Fruit fly (Drosophila melanogaster) whole organism, embryonic: ENCODE data around the gene RpL32.
A peak's percentile ranks its signal among the peaks of the same experiment; 100 is the strongest.

ENCODE experiments used
- CG12236 ChIP-seq: fragments of 200-800 bp; sonication (Bioruptor generic); optimal IDR thresholded peaks from 2 replicates; lab custom pipeline; 2016; ENCODE audit warnings: missing biosample characterization, missing genetic modification characterization
- CG12769 ChIP-seq: fragments of 200-800 bp; sonication (Bioruptor generic); optimal IDR thresholded peaks from 2 replicates; lab custom pipeline; 2019; ENCODE audit warnings: missing biosample characterization, mild to moderate bottlenecking, missing genetic modification characterization, moderate library complexity
- CG13424 ChIP-seq: fragments of 200-800 bp; sonication (Bioruptor generic); optimal IDR thresholded peaks from 2 replicates; lab custom pipeline; 2019; ENCODE audit warnings: missing biosample characterization, mild to moderate bottlenecking, missing genetic modification characterization, moderate library complexity
- CG13894 ChIP-seq: fragments of 200-800 bp; sonication (Bioruptor generic); optimal IDR thresholded peaks from 3 replicates; lab custom pipeline; 2018; ENCODE audit warnings: missing biosample characterization, mild to moderate bottlenecking, missing genetic modification characterization, moderate library complexity
- CG14014 ChIP-seq: fragments of 200-800 bp; sonication (Bioruptor generic); IDR thresholded peaks from 2 replicates; pipeline ENCODE4 v1.3.6; 2022; ENCODE audit warnings: missing biosample characterization, missing genetic modification characterization
- CG14441 ChIP-seq: fragments of 200-800 bp; sonication (Bioruptor generic); IDR thresholded peaks from 2 replicates; pipeline ENCODE4 v1.3.6; 2022; ENCODE audit warnings: missing biosample characterization, missing genetic modification characterization
- CG14860 ChIP-seq: fragments of 200-800 bp; sonication (Bioruptor generic); IDR thresholded peaks from 3 replicates; pipeline ENCODE4 v1.3.6; 2022; ENCODE audit warnings: missing biosample characterization, missing genetic modification characterization; ENCODE audit not compliant: partially characterized antibody
- CG1603 ChIP-seq: fragments of 200-800 bp; sonication (Bioruptor generic); optimal IDR thresholded peaks from 2 replicates; lab custom pipeline; 2019; ENCODE audit warnings: missing biosample characterization, mild to moderate bottlenecking, missing genetic modification characterization, moderate library complexity
- CG18619 ChIP-seq: fragments of 200-800 bp; sonication (Bioruptor generic); optimal IDR thresholded peaks from 3 replicates; lab custom pipeline; 2017; ENCODE audit warnings: missing biosample characterization, mild to moderate bottlenecking, missing genetic modification characterization
- CG32772 ChIP-seq: fragments of 200-800 bp; sonication (Bioruptor generic); IDR thresholded peaks from 2 replicates; pipeline ENCODE4 v1.3.6; 2022; ENCODE audit warnings: missing biosample characterization, missing genetic modification characterization
- CG33557 ChIP-seq: fragments of 200-800 bp; sonication (Bioruptor generic); optimal IDR thresholded peaks from 2 replicates; lab custom pipeline; 2019; ENCODE audit warnings: missing biosample characterization, mild to moderate bottlenecking, missing genetic modification characterization, moderate library complexity
- CG34376 ChIP-seq: fragments of 200-800 bp; sonication (Bioruptor generic); optimal IDR thresholded peaks from 2 replicates; lab custom pipeline; 2018; ENCODE audit warnings: missing biosample characterization, mild to moderate bottlenecking, missing genetic modification characterization
- CG34422 ChIP-seq: fragments of 200-800 bp; sonication (Bioruptor generic); IDR thresholded peaks from 3 replicates; pipeline ENCODE4 v1.3.6; 2022; ENCODE audit warnings: missing biosample characterization, missing genetic modification characterization
- CG6765 ChIP-seq: fragments of 200-800 bp; sonication (Bioruptor generic); optimal IDR thresholded peaks from 3 replicates; lab custom pipeline; 2017; ENCODE audit warnings: missing biosample characterization, mild to moderate bottlenecking, missing genetic modification characterization
- CG8924 ChIP-seq: fragments of 200-800 bp; optimal IDR thresholded peaks from 3 replicates; lab custom pipeline; 2019; ENCODE audit warnings: missing biosample characterization, mild to moderate bottlenecking, missing genetic modification characterization, moderate library complexity
- CG9797 ChIP-seq: fragments of 200-800 bp; sonication (Bioruptor generic); optimal IDR thresholded peaks from 3 replicates; lab custom pipeline; 2018; ENCODE audit warnings: missing biosample characterization, mild to moderate bottlenecking, missing genetic modification characterization
- CG9876 ChIP-seq: fragments of 200-800 bp; sonication (Bioruptor generic); optimal IDR thresholded peaks from 2 replicates; lab custom pipeline; 2016; ENCODE audit warnings: missing biosample characterization, missing genetic modification characterization
- Chrac-16 ChIP-seq: fragments of 200-800 bp; sonication (Bioruptor generic); optimal IDR thresholded peaks from 3 replicates; lab custom pipeline; 2016; ENCODE audit warnings: missing biosample characterization, missing genetic modification characterization
- Dbx ChIP-seq: fragments of 200-800 bp; sonication (Bioruptor generic); IDR thresholded peaks from 3 replicates; pipeline ENCODE4 v1.3.6; 2022; ENCODE audit warnings: missing biosample characterization, missing genetic modification characterization
- Dfd ChIP-seq, 2 experiments: fragments of >200 bp; optimal IDR thresholded peaks; 2 replicates each; lab custom pipeline; 2017; ENCODE audit warnings: missing biosample characterization in 2 of 2, missing genetic modification characterization in 2 of 2
- Dip3 ChIP-seq: fragments of 200-800 bp; sonication (Bioruptor generic); optimal IDR thresholded peaks from 3 replicates; lab custom pipeline; 2016; ENCODE audit warnings: missing biosample characterization, missing genetic modification characterization
- Ets65A ChIP-seq: fragments of 200-800 bp; sonication (Bioruptor generic); peaks from one replicate; lab custom pipeline; 2016; ENCODE audit warnings: missing biosample characterization, missing genetic modification characterization
- Jarid2 ChIP-seq: fragments of 200-800 bp; sonication (Bioruptor generic); optimal IDR thresholded peaks from 3 replicates; lab custom pipeline; 2017; ENCODE audit warnings: mild to moderate bottlenecking, missing biosample characterization, missing genetic modification reagents, missing genetic modification characterization
- NC2β ChIP-seq: fragments of 200-800 bp; sonication (Bioruptor generic); optimal IDR thresholded peaks from 2 replicates; lab custom pipeline; 2016; ENCODE audit warnings: missing biosample characterization, missing genetic modification characterization
- Oli ChIP-seq: fragments of 200-800 bp; sonication (Bioruptor generic); optimal IDR thresholded peaks from 2 replicates; lab custom pipeline; 2018; ENCODE audit warnings: missing biosample characterization, mild to moderate bottlenecking, missing genetic modification characterization, moderate library complexity
- Pdp1 ChIP-seq, 2 experiments: fragments of 200-800 bp; sonication (Bioruptor generic); optimal IDR thresholded peaks; 3 replicates each; lab custom pipeline; 2016; ENCODE audit warnings: missing biosample characterization in 2 of 2, missing genetic modification characterization in 2 of 2, mild to moderate bottlenecking in 1 of 2, moderate library complexity in 1 of 2
- Scr ChIP-seq: fragments of 200-800 bp; sonication (Bioruptor generic); IDR thresholded peaks from 2 replicates; pipeline ENCODE4 v1.3.6; 2022; ENCODE audit warnings: missing biosample characterization, missing genetic modification characterization; ENCODE audit not compliant: partially characterized antibody
- Side ChIP-seq: fragments of 200-800 bp; sonication (Bioruptor generic); optimal IDR thresholded peaks from 2 replicates; lab custom pipeline; 2016; ENCODE audit warnings: missing biosample characterization, missing genetic modification characterization
- Vsx1 ChIP-seq: fragments of 200-800 bp; sonication (Bioruptor generic); optimal IDR thresholded peaks from 2 replicates; lab custom pipeline; 2017; ENCODE audit warnings: missing biosample characterization, mild to moderate bottlenecking, missing genetic modification characterization, missing genetic modification reagents
- Xbp1 ChIP-seq: fragments of 200-800 bp; sonication (Bioruptor generic); optimal IDR thresholded peaks from 3 replicates; lab custom pipeline; 2016; ENCODE audit warnings: missing biosample characterization, mild to moderate bottlenecking, missing genetic modification characterization
- ara ChIP-seq: fragments of 200-800 bp; sonication (Bioruptor generic); IDR thresholded peaks from 2 replicates; pipeline ENCODE4 v1.3.6; 2022; ENCODE audit warnings: missing biosample characterization, missing genetic modification characterization
- cg ChIP-seq: fragments of 200-800 bp; sonication (Bioruptor generic); optimal IDR thresholded peaks from 3 replicates; lab custom pipeline; 2019; ENCODE audit warnings: missing biosample characterization, mild to moderate bottlenecking, missing genetic modification characterization, moderate library complexity
- ci ChIP-seq: fragments of 200-800 bp; sonication (Bioruptor generic); IDR thresholded peaks from 3 replicates; pipeline ENCODE4 v1.3.6; 2022; ENCODE audit warnings: missing biosample characterization, missing genetic modification characterization
- corto ChIP-seq: fragments of 200-800 bp; sonication (Bioruptor generic); optimal IDR thresholded peaks from 2 replicates; lab custom pipeline; 2016; ENCODE audit warnings: missing biosample characterization, mild to moderate bottlenecking, missing genetic modification characterization, moderate library complexity
- esg ChIP-seq: fragments of 200-800 bp; sonication (Bioruptor generic); conservative IDR thresholded peaks from 2 replicates; pipeline ENCODE4 v1.3.6; 2022; ENCODE audit warnings: missing biosample characterization, missing genetic modification characterization
- gfzf ChIP-seq: fragments of 200-800 bp; sonication (Bioruptor generic); optimal IDR thresholded peaks from 2 replicates; lab custom pipeline; 2016; ENCODE audit warnings: missing biosample characterization, mild to moderate bottlenecking, missing genetic modification characterization, moderate library complexity
- h ChIP-seq: fragments of >200 bp; optimal IDR thresholded peaks from 2 replicates; lab custom pipeline; 2017
- ken ChIP-seq: fragments of 200-800 bp; sonication (Bioruptor generic); IDR thresholded peaks from 3 replicates; pipeline ENCODE4 v1.3.6; 2022; ENCODE audit warnings: missing biosample characterization, missing genetic modification characterization
- kni ChIP-seq: fragments of 200-800 bp; sonication (Bioruptor generic); optimal IDR thresholded peaks from 3 replicates; lab custom pipeline; 2017; ENCODE audit warnings: mild to moderate bottlenecking, missing biosample characterization, missing genetic modification reagents, missing genetic modification characterization
- lmd ChIP-seq: fragments of 200-800 bp; sonication (Bioruptor generic); IDR thresholded peaks from 2 replicates; pipeline ENCODE4 v1.3.6; 2022; ENCODE audit warnings: missing biosample characterization, missing genetic modification characterization
- pita ChIP-seq: fragments of 200-800 bp; sonication (Bioruptor generic); optimal IDR thresholded peaks from 2 replicates; lab custom pipeline; 2017; ENCODE audit warnings: missing biosample characterization, mild to moderate bottlenecking, missing genetic modification characterization
- rib ChIP-seq: fragments of 200-800 bp; sonication (Bioruptor generic); IDR thresholded peaks from 2 replicates; pipeline ENCODE4 v1.3.6; 2022; ENCODE audit warnings: missing biosample characterization, missing genetic modification characterization
- sens ChIP-seq: fragments of 200-800 bp; sonication (Bioruptor generic); peaks from one replicate; lab custom pipeline; 2016; ENCODE audit warnings: missing biosample characterization, missing genetic modification characterization
- sima ChIP-seq: fragments of 200-800 bp; sonication (Bioruptor generic); optimal IDR thresholded peaks from 2 replicates; lab custom pipeline; 2016; ENCODE audit warnings: missing biosample characterization, missing genetic modification characterization
- slou ChIP-seq: fragments of 200-800 bp; sonication (Bioruptor generic); optimal IDR thresholded peaks from 3 replicates; lab custom pipeline; 2016; ENCODE audit warnings: missing biosample characterization, missing genetic modification characterization
- ssp ChIP-seq: fragments of 200-800 bp; sonication (Bioruptor generic); IDR thresholded peaks from 2 replicates; pipeline ENCODE4 v1.3.6; 2022; ENCODE audit warnings: missing biosample characterization, missing genetic modification characterization
- stwl ChIP-seq: fragments of 200-800 bp; sonication (Bioruptor generic); optimal IDR thresholded peaks from 3 replicates; lab custom pipeline; 2018; ENCODE audit warnings: missing biosample characterization, mild to moderate bottlenecking, missing genetic modification characterization, moderate library complexity
- sug ChIP-seq: fragments of 200-800 bp; optimal IDR thresholded peaks from 2 replicates; lab custom pipeline; 2019; ENCODE audit warnings: missing biosample characterization, mild to moderate bottlenecking, missing genetic modification characterization, moderate library complexity
- vfl ChIP-seq: fragments of 200-800 bp; sonication (Bioruptor generic); optimal IDR thresholded peaks from 2 replicates; lab custom pipeline; 2016; ENCODE audit warnings: missing biosample characterization, missing genetic modification characterization

RpL32 gene

dm6 chr3R:30061154-30061482 lies 15.2 kb upstream of the RpL32 start (continued):
- TF ChIP-seq ssp (GFP tag; lab: Robert Waterston, UW), result peak; percentile 78
- TF ChIP-seq CG9876 (GFP tag; lab: Kevin White, UChicago), result peak; percentile 65
- peak; percentile 91 for TF ChIP-seq CG8924
- no peak for TF ChIP-seq CG12236 (GFP tag; lab: Kevin White, UChicago)
- TF ChIP-seq slou (GFP tag; lab: Kevin White, UChicago), result peak; percentile 63
- no peak for TF ChIP-seq Dfd (GFP tag; optimal IDR thresholded peaks at IDR 0.05; lab: Kevin White, UChicago)
- peak; percentile 69 for TF ChIP-seq sug (tag; lab: Kevin White, UChicago)
- TF ChIP-seq Chrac-16 (GFP tag; lab: Kevin White, UChicago), result peak; percentile 64
- peak; percentile 87 to 89 for TF ChIP-seq Pdp1 (GFP tag; optimal IDR thresholded peaks at IDR 0.05; lab: Kevin White, UChicago)
- peak; percentile 91 for TF ChIP-seq CG32772 (GFP tag; lab: Robert Waterston, UW)
- peak; percentile 92 for TF ChIP-seq esg (GFP tag; lab: Robert Waterston, UW)
- TF ChIP-seq CG34422, result peak; percentile 95
- TF ChIP-seq CG13424 (tag; lab: Kevin White, UChicago), result peak; percentile 79
- TF ChIP-seq Side (GFP tag; lab: Kevin White, UChicago), result peak; percentile 89
- TF ChIP-seq CG14014 (GFP tag; lab: Robert Waterston, UW), result peak; percentile 92
- peak; percentile 71 for TF ChIP-seq Jarid2 (GFP tag; lab: Kevin White, UChicago)
- peak; percentile 47 for TF ChIP-seq vfl (GFP tag; lab: Kevin White, UChicago)
- peak; percentile 73 for TF ChIP-seq Oli (tag; lab: Kevin White, UChicago)
- TF ChIP-seq CG14441 (GFP tag; lab: Robert Waterston, UW), result peak; percentile 91
- TF ChIP-seq ara (GFP tag; lab: Robert Waterston, UW), result peak; percentile 90
- TF ChIP-seq CG34376 (GFP tag; lab: Kevin White, UChicago), result peak; percentile 37
- TF ChIP-seq Dbx (GFP tag; lab: Robert Waterston, UW), result peak; percentile 64; the same call in 1 of the 3 replicates
- TF ChIP-seq, all 482 proteins: peak for 387

- TF ChIP-seq CG14860 (GFP tag; lab: Robert Waterston, UW) (peak; percentile 46; the same call in 2 of the 3 replicates), corto (GFP tag; lab: Kevin White, UChicago) (no peak), CG13894 (tag; lab: Kevin White, UChicago) (no peak), sens (GFP tag; lab: Kevin White, UChicago) (peak; percentile 18), Vsx1 (GFP tag; lab: Kevin White, UChicago) (peak; percentile 15), Dip3 (GFP tag; lab: Kevin White, UChicago) (no peak), NC2β (GFP tag; lab: Kevin White, UChicago) (no peak), kni (GFP tag; lab: Kevin White, UChicago) (peak; percentile 76), rib (GFP tag; lab: Robert Waterston, UW) (no peak), gfzf (GFP tag; lab: Kevin White, UChicago) (no peak), sima (no peak), CG12769 (peak; percentile 75), CG33557 (GFP tag; lab: Kevin White, UChicago) (no peak), CG34376 (GFP tag; lab: Kevin White, UChicago) (peak; percentile 56), ci (GFP tag; lab: Robert Waterston, UW) (peak; percentile 19; the same call in 1 of the 3 replicates), pita (GFP tag; lab: Kevin White, UChicago) (no peak), h (lab: Kevin White, UChicago) (no peak), CG18619 (GFP tag; lab: Kevin White, UChicago) (no peak), stwl (tag; lab: Kevin White, UChicago) (no peak), Scr (0 out of 2 replicates have a peak, but pooled peaks have one; percentile 30), Ets65A (GFP tag; lab: Kevin White, UChicago) (peak; percentile 9), lmd (no peak), CG9797 (GFP tag; lab: Kevin White, UChicago) (no peak), Xbp1 (GFP tag; lab: Kevin White, UChicago) (no peak), CG1603 (tag; lab: Kevin White, UChicago) (peak; percentile 4), ken (GFP tag; lab: Robert Waterston, UW) (0 out of 3 replicates have a peak, but pooled peaks have one; percentile 26), CG6765 (GFP tag; lab: Kevin White, UChicago) (no peak), cg (peak; percentile 77)
Observed at dm6 chr3R:30060451-30061153, 14.6 kb upstream of the RpL32 start.
